Worm (Caenorhabditis elegans) whole organism, L3 larva: ENCODE data around the gene Y19D10B.8.

Source experiments
- ama-1 ChIP-seq: fragments of 150-350 bp; optimal IDR thresholded peaks from 2 replicates; lab custom pipeline; 2018
- ceh-16 ChIP-seq: sonication (generic microtip); optimal IDR thresholded peaks from 2 replicates; lab custom pipeline; 2017; ENCODE audit warnings: missing biosample characterization, missing genetic modification characterization
- ceh-9 ChIP-seq: sonication (generic microtip); optimal IDR thresholded peaks from 2 replicates; lab custom pipeline; 2018; ENCODE audit warnings: missing biosample characterization, missing genetic modification characterization
- egl-27 ChIP-seq: sonication (generic microtip); optimal IDR thresholded peaks from 4 replicates; lab custom pipeline; 2017; ENCODE audit warnings: missing biosample characterization, missing genetic modification reagents, missing genetic modification characterization
- elt-3 ChIP-seq, 3 experiments: fragments of 150-350 bp in 1 of 3; sonication (generic microtip) in 2 of 3; optimal IDR thresholded peaks; 2 replicates in 2 of 3; 4 replicates in 1 of 3; lab custom pipeline; 2014 to 2017; ENCODE audit warnings: missing biosample characterization in 3 of 3, missing genetic modification characterization in 3 of 3
- mdl-1 ChIP-seq: fragments of 150-350 bp; optimal IDR thresholded peaks from 2 replicates; lab custom pipeline; 2014; ENCODE audit warnings: missing biosample characterization, missing genetic modification characterization
- nhr-11 ChIP-seq: fragments of 150-350 bp; optimal IDR thresholded peaks from 2 replicates; lab custom pipeline; 2014; ENCODE audit warnings: missing biosample characterization, missing genetic modification characterization
- nhr-12 ChIP-seq: fragments of 150-350 bp; optimal IDR thresholded peaks from 2 replicates; lab custom pipeline; 2014; ENCODE audit warnings: missing biosample characterization, missing genetic modification characterization
- nhr-23 ChIP-seq: fragments of 150-350 bp; optimal IDR thresholded peaks from 2 replicates; lab custom pipeline; 2014; ENCODE audit warnings: missing biosample characterization, missing genetic modification reagents, missing genetic modification characterization
- nhr-237 ChIP-seq: fragments of 150-350 bp; optimal IDR thresholded peaks from 2 replicates; lab custom pipeline; 2014; ENCODE audit warnings: missing biosample characterization, missing genetic modification characterization
- nhr-25 ChIP-seq: sonication (generic microtip); optimal IDR thresholded peaks from 2 replicates; lab custom pipeline; 2017; ENCODE audit warnings: missing biosample characterization, missing genetic modification characterization
- pqm-1 ChIP-seq: fragments of 150-350 bp; optimal IDR thresholded peaks from 2 replicates; lab custom pipeline; 2017; ENCODE audit warnings: missing biosample characterization, missing genetic modification characterization, inconsistent platforms
- snpc-4 ChIP-seq: fragments of 150-350 bp; optimal IDR thresholded peaks from 2 replicates; lab custom pipeline; 2014; ENCODE audit warnings: missing biosample characterization, missing genetic modification characterization

ce11 chrV:2259750-2260149 is 41.1 kb downstream of the Y19D10B.8 start, which contains the start of gene nhr-182:
- TF ChIP-seq nhr-11 (tag; lab: Kevin White, UChicago) (no peak), ceh-16 (tag; lab: Kevin White, UChicago) (no peak), nhr-25 (tag; lab: Kevin White, UChicago) (no peak), ama-1 (no peak), elt-3 (tag; optimal IDR thresholded peaks at IDR 0.05; lab: Kevin White, UChicago) (no peak), nhr-23 (peak; percentile 3), nhr-237 (tag; lab: Kevin White, UChicago) (no peak), ceh-9 (tag; lab: Kevin White, UChicago) (no peak), pqm-1 (tag; lab: Kevin White, UChicago) (no peak), snpc-4 (tag; lab: Kevin White, UChicago) (no peak), mdl-1 (tag; lab: Kevin White, UChicago) (no peak), egl-27 (tag; lab: Kevin White, UChicago) (no peak), nhr-12 (tag; lab: Kevin White, UChicago) (no peak)
